Worm (Caenorhabditis elegans) whole organism, early embryonic: Measurements from ENCODE around the gene Y22D7AR.6.

Experiments
- B0310.2 ChIP-seq: sonication (generic microtip); optimal IDR thresholded peaks from 2 replicates; lab custom pipeline; 2016; ENCODE audit warnings: mild to moderate bottlenecking, missing genetic modification characterization, missing compliant biosample characterization
- F13C5.2 ChIP-seq: sonication (generic microtip); optimal IDR thresholded peaks from 2 replicates; lab custom pipeline; 2017; ENCODE audit warnings: mild to moderate bottlenecking, missing genetic modification characterization, inconsistent platforms, missing compliant biosample characterization
- aly-1 ChIP-seq: sonication (generic microtip); optimal IDR thresholded peaks from 2 replicates; lab custom pipeline; 2016; ENCODE audit warnings: missing genetic modification characterization, missing compliant biosample characterization
- ama-1 ChIP-seq: fragments of 150-350 bp; optimal IDR thresholded peaks from 2 replicates; lab custom pipeline; 2014
- ceh-13 ChIP-seq: fragments of 200-800 bp; sonication (Bioruptor generic); optimal IDR thresholded peaks from 2 replicates; lab custom pipeline; 2018; ENCODE audit warnings: mild to moderate bottlenecking, missing genetic modification characterization, missing compliant biosample characterization
- ceh-36 ChIP-seq: sonication (generic microtip); optimal IDR thresholded peaks from 2 replicates; lab custom pipeline; 2016; ENCODE audit warnings: missing genetic modification characterization, inconsistent platforms, missing compliant biosample characterization
- ets-7 ChIP-seq: sonication (generic microtip); optimal IDR thresholded peaks from 2 replicates; lab custom pipeline; 2016; ENCODE audit warnings: missing genotype, missing genetic modification characterization, missing compliant biosample characterization
- flt-1 ChIP-seq: fragments of 200-800 bp; sonication (Bioruptor generic); IDR thresholded peaks from 2 replicates; pipeline ENCODE4 v1.3.6; 2022; ENCODE audit warnings: missing genetic modification characterization, missing compliant biosample characterization
- hmbx-1 ChIP-seq: sonication (generic microtip); optimal IDR thresholded peaks from 2 replicates; lab custom pipeline; 2016; ENCODE audit warnings: mild to moderate bottlenecking, missing genetic modification characterization, missing compliant biosample characterization
- hnd-1 ChIP-seq: sonication (generic microtip); optimal IDR thresholded peaks from 2 replicates; lab custom pipeline; 2016; ENCODE audit warnings: missing genetic modification characterization, missing compliant biosample characterization
- pes-1 ChIP-seq: fragments of 200-800 bp; sonication (Bioruptor generic); IDR thresholded peaks from 2 replicates; pipeline ENCODE4 v1.3.6; 2022; ENCODE audit warnings: missing genetic modification reagents, missing genetic modification characterization, missing compliant biosample characterization
- scrt-1 ChIP-seq: fragments of 200-800 bp; sonication (Bioruptor generic); IDR thresholded peaks from 2 replicates; pipeline ENCODE4 v1.3.6; 2022; ENCODE audit warnings: missing genetic modification characterization, missing compliant biosample characterization
- sea-1 ChIP-seq: fragments of 200-800 bp; sonication (Bioruptor generic); conservative IDR thresholded peaks from 2 replicates; pipeline ENCODE4 v1.3.6; 2022; ENCODE audit warnings: missing genetic modification characterization, missing compliant biosample characterization
- tbx-11 ChIP-seq: fragments of 200-800 bp; sonication (Bioruptor generic); IDR thresholded peaks from 2 replicates; pipeline ENCODE4 v1.3.6; 2022; ENCODE audit warnings: missing genetic modification characterization, missing compliant biosample characterization
- tbx-37 ChIP-seq: fragments of 200-800 bp; sonication (Bioruptor generic); conservative IDR thresholded peaks from 2 replicates; pipeline ENCODE4 v1.3.6; 2022; ENCODE audit warnings: missing genetic modification reagents, missing genetic modification characterization, missing compliant biosample characterization
- tra-4 ChIP-seq: sonication (generic microtip); optimal IDR thresholded peaks from 2 replicates; lab custom pipeline; 2017; ENCODE audit warnings: missing genetic modification characterization, missing compliant biosample characterization

Y22D7AR.6 gene

DNA sequence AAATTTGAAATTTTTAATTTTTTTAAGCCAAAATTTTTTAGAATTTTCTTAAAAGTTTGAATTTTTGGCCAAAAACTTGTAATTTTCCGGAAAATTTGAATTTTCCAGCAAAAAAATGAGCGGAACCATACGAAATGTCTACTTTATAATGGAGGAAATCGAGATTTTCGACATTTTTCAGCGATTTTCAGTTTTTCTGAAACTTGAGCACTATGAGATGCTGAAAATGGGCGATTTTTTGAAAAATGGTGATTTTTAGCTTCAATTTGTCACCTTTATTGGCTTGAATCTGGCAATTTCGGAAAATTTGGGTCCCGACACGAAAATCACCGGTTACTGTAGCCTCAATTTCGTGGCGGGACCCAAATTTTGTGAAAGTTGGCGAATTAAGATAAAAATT, 50.0 kb downstream of the Y22D7AR.6 start, which contains the start of gene Y22D7AL.4:
Gene Y22D7AL.4 (plus strand): TSS at position 109 of the 400 bp plus-strand sequence.
- TF ChIP-seq ceh-13 (GFP tag; lab: Kevin White, UChicago) = no peak
- TF ChIP-seq aly-1 (tag; lab: Kevin White, UChicago) = no peak
- no peak for TF ChIP-seq tbx-37 (GFP tag; lab: Robert Waterston, UW)
- no peak for TF ChIP-seq flt-1 (GFP tag; lab: Robert Waterston, UW)
- TF ChIP-seq sea-1 = no peak

DNA sequence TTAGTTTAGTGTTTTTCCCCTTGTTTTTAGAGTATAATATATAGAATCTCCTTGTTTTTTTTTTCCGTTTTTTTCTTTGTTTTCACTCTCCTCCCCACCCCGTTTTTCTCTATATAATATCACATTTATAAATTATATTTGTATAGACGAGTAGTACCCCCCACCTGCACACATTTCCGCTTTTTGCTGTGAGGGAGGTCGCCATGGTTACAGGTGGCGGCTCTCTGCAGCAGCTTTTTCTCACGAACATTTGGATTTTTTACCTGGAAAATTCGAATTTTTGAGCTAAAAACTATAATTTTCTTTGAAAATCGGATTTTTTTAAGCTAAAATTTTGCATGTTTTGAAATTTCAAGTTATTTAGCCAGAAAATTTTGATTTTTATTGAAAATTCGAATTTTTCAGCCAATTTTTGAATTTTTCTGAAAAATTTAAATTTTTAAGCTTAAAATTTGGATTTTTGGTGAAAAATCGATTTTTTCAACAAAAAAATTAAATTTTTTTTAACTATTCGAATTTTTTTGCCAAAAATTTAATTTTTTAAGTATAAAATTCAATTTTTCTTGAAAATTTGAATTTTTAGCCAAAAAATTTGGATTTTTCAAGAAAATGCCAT, 50.8 kb downstream of the Y22D7AR.6 start:
- no peak for TF ChIP-seq tbx-11 (GFP tag; lab: Robert Waterston, UW)
- TF ChIP-seq ets-7 (tag; lab: Kevin White, UChicago) = no peak
- TF ChIP-seq scrt-1 (GFP tag; lab: Robert Waterston, UW) = no peak
- TF ChIP-seq F13C5.2 (tag; lab: Kevin White, UChicago) = no peak
- TF ChIP-seq ceh-13 (GFP tag; lab: Kevin White, UChicago) = no peak
- TF ChIP-seq flt-1 (GFP tag; lab: Robert Waterston, UW) = no peak
- no peak for TF ChIP-seq sea-1
- no peak for TF ChIP-seq tra-4 (tag; lab: Kevin White, UChicago)
- TF ChIP-seq hnd-1 (tag; lab: Kevin White, UChicago) = no peak
- TF ChIP-seq ama-1 (lab: Kevin White, UChicago) = no peak
- TF ChIP-seq tbx-37 (GFP tag; lab: Robert Waterston, UW) = no peak
- no peak for TF ChIP-seq hmbx-1
- TF ChIP-seq aly-1 (tag; lab: Kevin White, UChicago) = no peak
- no peak for TF ChIP-seq ceh-36 (tag; lab: Kevin White, UChicago)
- no peak for TF ChIP-seq pes-1 (GFP tag; lab: Robert Waterston, UW)
- no peak for TF ChIP-seq B0310.2 (tag; lab: Kevin White, UChicago)
